Worm (Caenorhabditis elegans) whole organism, L4 larva: ENCODE results near the gene nhr-227.

Experiments used
- F44E2.7 ChIP-seq: fragments of 200-800 bp; sonication (Bioruptor generic); IDR thresholded peaks from 2 replicates; pipeline ENCODE4 v2.1.2; 2022; ENCODE audit warnings: missing genetic modification characterization, missing compliant biosample characterization
- R02D3.7 ChIP-seq: fragments of 150-350 bp; sonication (generic microtip); optimal IDR thresholded peaks from 3 replicates; lab custom pipeline; 2014; ENCODE audit warnings: missing biosample characterization, missing genetic modification characterization
- T26A8.4 ChIP-seq: fragments of 200-800 bp; sonication (Bioruptor generic); IDR thresholded peaks from 2 replicates; pipeline ENCODE4 v1.3.6; 2022; ENCODE audit warnings: missing genetic modification characterization, missing compliant biosample characterization
- Y105C5A.15 ChIP-seq: fragments of 200-800 bp; sonication (Bioruptor generic); IDR thresholded peaks from 2 replicates; pipeline ENCODE4 v1.3.6; 2022; ENCODE audit warnings: missing genetic modification characterization, missing compliant biosample characterization
- aha-1 ChIP-seq: fragments of 150-350 bp; peaks from one replicate; lab custom pipeline; 2014; ENCODE audit warnings: missing biosample characterization, missing genetic modification characterization
- aly-2 ChIP-seq: sonication (generic microtip); optimal IDR thresholded peaks from 2 replicates; lab custom pipeline; 2018; ENCODE audit warnings: missing biosample characterization, missing genetic modification characterization
- ama-1 ChIP-seq: fragments of 150-350 bp; optimal IDR thresholded peaks from 2 replicates; lab custom pipeline; 2014; ENCODE audit warnings: inconsistent platforms, mixed read lengths
- ceh-28 ChIP-seq: fragments of 150-350 bp; optimal IDR thresholded peaks from 2 replicates; lab custom pipeline; 2014; ENCODE audit warnings: missing biosample characterization, missing genetic modification reagents, missing genetic modification characterization
- ceh-32 ChIP-seq: sonication (generic microtip); optimal IDR thresholded peaks from 2 replicates; lab custom pipeline; 2016; ENCODE audit warnings: mild to moderate bottlenecking, missing genetic modification characterization, missing compliant biosample characterization; ENCODE audit not compliant: poor library complexity
- ceh-62 ChIP-seq: sonication (generic microtip); optimal IDR thresholded peaks from 2 replicates; lab custom pipeline; 2017; ENCODE audit warnings: missing biosample characterization, missing genetic modification characterization
- ces-1 ChIP-seq: fragments of 150-350 bp; sonication (generic microtip); optimal IDR thresholded peaks from 4 replicates; lab custom pipeline; 2014; ENCODE audit warnings: missing biosample characterization, missing genetic modification reagents, missing genetic modification characterization
- ctbp-1 ChIP-seq: fragments of 200-800 bp; sonication (Bioruptor generic); IDR thresholded peaks from 2 replicates; pipeline ENCODE4 v1.3.6; 2022; ENCODE audit warnings: missing genetic modification reagents, missing genetic modification characterization, missing compliant biosample characterization
- daf-16 ChIP-seq, 3 experiments: sonication (generic microtip); optimal IDR thresholded peaks; 2 replicates each; lab custom pipeline; 2016 to 2017; ENCODE audit warnings: missing genetic modification characterization in 3 of 3, missing genetic modification reagents in 3 of 3, mild to moderate bottlenecking in 2 of 3, missing compliant biosample characterization in 2 of 3, missing biosample characterization in 1 of 3, moderate library complexity in 1 of 3
- daf-8 ChIP-seq: fragments of 200-800 bp; sonication (Bioruptor generic); IDR thresholded peaks from 2 replicates; pipeline ENCODE4 v1.3.6; 2022; ENCODE audit warnings: missing genetic modification characterization, missing compliant biosample characterization
- egl-43 ChIP-seq: fragments of 200-800 bp; sonication (Bioruptor generic); IDR thresholded peaks from 2 replicates; pipeline ENCODE4 v1.3.6; 2022; ENCODE audit warnings: missing genetic modification reagents, missing genetic modification characterization, missing compliant biosample characterization
- fkh-10 ChIP-seq: fragments of 150-350 bp; optimal IDR thresholded peaks from 2 replicates; lab custom pipeline; 2014; ENCODE audit warnings: missing biosample characterization, missing genetic modification reagents, missing genetic modification characterization
- hif-1 ChIP-seq, 2 experiments: sonication (generic microtip); optimal IDR thresholded peaks; 2 replicates each; lab custom pipeline; 2016 to 2017; ENCODE audit warnings: missing compliant biosample characterization in 2 of 2, missing genetic modification characterization in 2 of 2, missing genetic modification reagents in 2 of 2, missing genotype in 2 of 2, mild to moderate bottlenecking in 1 of 2
- hlh-11 ChIP-seq: fragments of 200-800 bp; sonication (Bioruptor generic); optimal IDR thresholded peaks from 2 replicates; lab custom pipeline; 2018; ENCODE audit warnings: mild to moderate bottlenecking, missing genetic modification characterization, missing compliant biosample characterization
- jun-1 ChIP-seq: fragments of 150-350 bp; optimal IDR thresholded peaks from 2 replicates; lab custom pipeline; 2014; ENCODE audit warnings: missing biosample characterization, missing genetic modification reagents, missing genetic modification characterization
- lin-39 ChIP-seq: fragments of 150-350 bp; optimal IDR thresholded peaks from 2 replicates; lab custom pipeline; 2014; ENCODE audit warnings: missing biosample characterization, missing genetic modification reagents, missing genetic modification characterization
- madf-5 ChIP-seq, 2 experiments: fragments of 200-800 bp; sonication (Bioruptor generic); IDR thresholded peaks; 2 replicates each; pipeline ENCODE4 v1.3.6; 2022; ENCODE audit warnings: missing compliant biosample characterization in 2 of 2, missing genetic modification characterization in 2 of 2
- madf-9 ChIP-seq: fragments of 200-800 bp; sonication (Bioruptor generic); conservative IDR thresholded peaks from 2 replicates; pipeline ENCODE4 v1.3.6; 2022; ENCODE audit warnings: missing genetic modification reagents, missing genetic modification characterization, missing compliant biosample characterization
- mdl-1 ChIP-seq, 2 experiments: fragments of 150-350 bp in 1 of 2; sonication (generic microtip) in 1 of 2; optimal IDR thresholded peaks; 2 replicates each; lab custom pipeline; 2014 to 2017; ENCODE audit warnings: missing biosample characterization in 2 of 2, missing genetic modification characterization in 2 of 2
- mdt-29 ChIP-seq: fragments of 200-800 bp; sonication (Bioruptor generic); IDR thresholded peaks from 2 replicates; pipeline ENCODE4 v1.3.6; 2022; ENCODE audit warnings: missing genetic modification reagents, missing genetic modification characterization, missing compliant biosample characterization
- nhr-237 ChIP-seq: sonication (generic microtip); optimal IDR thresholded peaks from 2 replicates; lab custom pipeline; 2017; ENCODE audit warnings: missing biosample characterization, missing genetic modification characterization
- nhr-28 ChIP-seq: fragments of 150-350 bp; optimal IDR thresholded peaks from 2 replicates; lab custom pipeline; 2014; ENCODE audit warnings: missing biosample characterization, missing genetic modification characterization
- nhr-48 ChIP-seq: sonication (generic microtip); optimal IDR thresholded peaks from 2 replicates; lab custom pipeline; 2016; ENCODE audit warnings: mild to moderate bottlenecking, missing genetic modification characterization, missing compliant biosample characterization
- nhr-76 ChIP-seq: fragments of 150-350 bp; optimal IDR thresholded peaks from 2 replicates; lab custom pipeline; 2014; ENCODE audit warnings: missing biosample characterization, missing genetic modification characterization
- nhr-77 ChIP-seq: fragments of 150-350 bp; optimal IDR thresholded peaks from 2 replicates; lab custom pipeline; 2014; ENCODE audit warnings: missing biosample characterization, missing genetic modification characterization
- pha-4 ChIP-seq, 2 experiments: fragments of 150-350 bp in 1 of 2; fragments of 200-800 bp in 1 of 2; sonication (Bioruptor generic) in 1 of 2; IDR thresholded peaks in 1 of 2; optimal IDR thresholded peaks in 1 of 2; 2 replicates each; pipeline versions ENCODE4 v1.3.6 to Lab custom; 2014 to 2022; ENCODE audit warnings: missing genetic modification characterization in 2 of 2, missing genetic modification reagents in 2 of 2, missing biosample characterization in 1 of 2, missing compliant biosample characterization in 1 of 2
- php-3 ChIP-seq: fragments of 200-800 bp; sonication (Bioruptor generic); IDR thresholded peaks from 2 replicates; pipeline ENCODE4 v1.3.6; 2022; ENCODE audit warnings: missing genetic modification reagents, missing genetic modification characterization, missing compliant biosample characterization
- pqm-1 ChIP-seq: sonication (generic microtip); optimal IDR thresholded peaks from 2 replicates; lab custom pipeline; 2017; ENCODE audit warnings: missing biosample characterization, missing genetic modification characterization
- set-16 ChIP-seq: fragments of 200-800 bp; sonication (Bioruptor generic); IDR thresholded peaks from 2 replicates; pipeline ENCODE4 v1.3.6; 2022; ENCODE audit warnings: missing genetic modification reagents, missing genetic modification characterization, missing compliant biosample characterization
- spr-1 ChIP-seq: sonication (generic microtip); optimal IDR thresholded peaks from 2 replicates; lab custom pipeline; 2016; ENCODE audit warnings: mild to moderate bottlenecking, missing genetic modification characterization, missing compliant biosample characterization
- spr-3 ChIP-seq: fragments of 200-800 bp; sonication (Bioruptor generic); optimal IDR thresholded peaks from 2 replicates; lab custom pipeline; 2018; ENCODE audit warnings: mild to moderate bottlenecking, missing genetic modification characterization, missing compliant biosample characterization
- tra-1 ChIP-seq: fragments of 200-800 bp; sonication (Bioruptor generic); IDR thresholded peaks from 2 replicates; pipeline ENCODE4 v1.3.6; 2022; ENCODE audit warnings: missing genetic modification reagents, missing genetic modification characterization, missing compliant biosample characterization
- unc-130 ChIP-seq: sonication (generic microtip); optimal IDR thresholded peaks from 2 replicates; lab custom pipeline; 2016; ENCODE audit warnings: missing genetic modification reagents, missing genetic modification characterization, missing compliant biosample characterization
- unc-62 ChIP-seq, 3 experiments: fragments of 150-350 bp in 1 of 3; sonication (generic microtip); optimal IDR thresholded peaks in 2 of 3; peaks in 1 of 3; 1 replicate in 1 of 3; 2 replicates in 2 of 3; lab custom pipeline; 2014 to 2017; ENCODE audit warnings: missing biosample characterization in 3 of 3, missing genetic modification characterization in 3 of 3, missing genetic modification reagents in 3 of 3, missing genotype in 1 of 3
- zfp-2 ChIP-seq: sonication (generic microtip); optimal IDR thresholded peaks from 2 replicates; lab custom pipeline; 2016; ENCODE audit warnings: mild to moderate bottlenecking, missing genetic modification characterization, missing compliant biosample characterization
- zip-11 ChIP-seq: fragments of 200-800 bp; sonication (Bioruptor generic); IDR thresholded peaks from 2 replicates; pipeline ENCODE4 v1.3.6; 2022; ENCODE audit warnings: missing genetic modification characterization, missing compliant biosample characterization
- zip-2 ChIP-seq: fragments of 150-350 bp; optimal IDR thresholded peaks from 2 replicates; lab custom pipeline; 2014; ENCODE audit warnings: missing biosample characterization, missing genetic modification characterization
- ztf-11 ChIP-seq: fragments of 150-350 bp; optimal IDR thresholded peaks from 2 replicates; lab custom pipeline; 2014; ENCODE audit warnings: missing biosample characterization, missing genetic modification characterization
- ztf-7 ChIP-seq: fragments of 150-350 bp; optimal IDR thresholded peaks from 2 replicates; lab custom pipeline; 2014; ENCODE audit warnings: missing biosample characterization, missing genetic modification characterization

nhr-227 gene

ce11 chrV:2294577-2294976 is 9.3 kb downstream of the nhr-227 start, which contains the start of gene nhr-226:
Gene nhr-226, plus strand, starts transcription at chrV:2294877.
- TF ChIP-seq pqm-1 (tag; lab: Kevin White, UChicago) (peak; percentile 13), mdt-29 (GFP tag; lab: Robert Waterston, UW) (no peak), ceh-62 (no peak), madf-9 (GFP tag; lab: Robert Waterston, UW) (no peak)
- TF ChIP-seq, all 104 proteins: peak for 1

ce11 chrV:2300905-2301304 is 15.7 kb downstream of the nhr-227 start, which contains the start of gene Y19D10B.8:
Gene Y19D10B.8, minus strand, starts transcription at chrV:2301005.
- TF ChIP-seq T26A8.4 (no peak), mdl-1 (tag; optimal IDR thresholded peaks at IDR 0.05; lab: Kevin White, UChicago) (no peak), set-16 (GFP tag; lab: Robert Waterston, UW) (no peak), nhr-48 (tag; lab: Kevin White, UChicago) (no peak), unc-62 (GFP tag; optimal IDR thresholded peaks at IDR 0.05 in 1 of 2; lab: Kevin White, UChicago) (no peak), unc-62 (tag; optimal IDR thresholded peaks at IDR 0.05; lab: Kevin White, UChicago) (no peak)
- TF ChIP-seq, all 104 proteins: peak for 0

ce11 chrV:2303775-2304174 is 18.5 kb downstream of the nhr-227 start, which contains the start of gene irld-15:
Gene irld-15, minus strand, starts transcription at chrV:2303875.
- TF ChIP-seq hif-1 (tag; optimal IDR thresholded peaks at IDR 0.05; lab: Kevin White, UChicago) (no peak), F44E2.7 (no peak), aly-2 (no peak), madf-5 (GFP tag; IDR thresholded peaks at IDR 0.05; lab: Robert Waterston, UW) (no peak), jun-1 (no peak), zip-11 (GFP tag; lab: Robert Waterston, UW) (no peak), R02D3.7 (no peak), ceh-62 (no peak), spr-1 (tag; lab: Kevin White, UChicago) (no peak), daf-16 (GFP tag; optimal IDR thresholded peaks at IDR 0.05; lab: Kevin White, UChicago) (no peak), daf-16 (tag; optimal IDR thresholded peaks at IDR 0.05; lab: Kevin White, UChicago) (no peak), ctbp-1 (GFP tag; lab: Robert Waterston, UW) (no peak), T26A8.4 (no peak), nhr-76 (tag; lab: Kevin White, UChicago) (no peak), ama-1 (lab: Kevin White, UChicago) (no peak)

- TF ChIP-seq aha-1 (tag; lab: Kevin White, UChicago) (peak; percentile 83), egl-43 (GFP tag; lab: Robert Waterston, UW) (no peak)
Measured at ce11 chrV:2306383-2306782, 21.2 kb downstream of the nhr-227 start.

- TF ChIP-seq php-3 (GFP tag; lab: Robert Waterston, UW) (0 out of 2 replicates have a peak, but pooled peaks have one; percentile 20), fkh-10 (GFP tag; lab: Kevin White, UChicago) (no peak), unc-130 (GFP tag; lab: Kevin White, UChicago) (no peak), hlh-11 (peak; percentile 79), spr-3 (GFP tag; lab: Kevin White, UChicago) (no peak), zfp-2 (tag; lab: Kevin White, UChicago) (no peak), nhr-28 (tag; lab: Kevin White, UChicago) (peak; percentile 81), tra-1 (peak; percentile 87), unc-62 (GFP tag; optimal IDR thresholded peaks at IDR 0.05 in 1 of 2; lab: Kevin White, UChicago) (peak in 1 of 2 experiments; percentile 22), unc-62 (tag; optimal IDR thresholded peaks at IDR 0.05; lab: Kevin White, UChicago) (no peak), nhr-237 (tag; lab: Kevin White, UChicago) (no peak), ceh-32 (tag; lab: Kevin White, UChicago) (no peak), ces-1 (GFP tag; lab: Kevin White, UChicago) (no peak), daf-8 (GFP tag; lab: Robert Waterston, UW) (no peak), zip-2 (tag; lab: Kevin White, UChicago) (no peak), ztf-11 (tag; lab: Kevin White, UChicago) (no peak), ztf-7 (tag; lab: Kevin White, UChicago) (no peak), lin-39 (no peak), pha-4 (GFP tag; IDR thresholded peaks at IDR 0.05; lab: Robert Waterston, UW) (no peak), pha-4 (tag; optimal IDR thresholded peaks at IDR 0.05; lab: Kevin White, UChicago) (no peak), nhr-48 (tag; lab: Kevin White, UChicago) (peak; percentile 62), daf-16 (GFP tag; optimal IDR thresholded peaks at IDR 0.05; lab: Kevin White, UChicago) (no peak), daf-16 (tag; optimal IDR thresholded peaks at IDR 0.05; lab: Kevin White, UChicago) (peak; percentile 84), ceh-28 (tag; lab: Kevin White, UChicago) (no peak), Y105C5A.15 (GFP tag; lab: Robert Waterston, UW) (no peak), nhr-77 (tag; lab: Kevin White, UChicago) (peak; percentile 89), nhr-76 (tag; lab: Kevin White, UChicago) (no peak), egl-43 (GFP tag; lab: Robert Waterston, UW) (no peak)
Measured at ce11 chrV:2308246-2308645, 23.0 kb downstream of the nhr-227 start.
